Worm (Caenorhabditis elegans): ENCODE results near the gene bir-1.

- TF ChIP-seq nhr-19 (GFP tag; conservative IDR thresholded peaks at IDR 0.05) (no peak), snpc-4 (tag; optimal IDR thresholded peaks at IDR 0.05) (no peak), swsn-7 (tag; optimal IDR thresholded peaks at IDR 0.05) (no peak), mdl-1 (tag; optimal IDR thresholded peaks at IDR 0.05) (no peak), ztf-4 (tag; optimal IDR thresholded peaks at IDR 0.05) (no peak), pax-3 (tag; optimal IDR thresholded peaks at IDR 0.05) (no peak), lin-39 (tag; optimal IDR thresholded peaks at IDR 0.05) (no peak), isw-1 (GFP tag; IDR thresholded peaks at IDR 0.05) (no peak), F16B12.6 (tag; optimal IDR thresholded peaks at IDR 0.05) (no peak)
Measured at ce11 chrV:11677494-11677893, 33.2 kb downstream of the bir-1 start.
